Fruit fly (Drosophila melanogaster): ENCODE measurements around the gene Neb-cGP.

The Neb-cGP gene

DNA sequence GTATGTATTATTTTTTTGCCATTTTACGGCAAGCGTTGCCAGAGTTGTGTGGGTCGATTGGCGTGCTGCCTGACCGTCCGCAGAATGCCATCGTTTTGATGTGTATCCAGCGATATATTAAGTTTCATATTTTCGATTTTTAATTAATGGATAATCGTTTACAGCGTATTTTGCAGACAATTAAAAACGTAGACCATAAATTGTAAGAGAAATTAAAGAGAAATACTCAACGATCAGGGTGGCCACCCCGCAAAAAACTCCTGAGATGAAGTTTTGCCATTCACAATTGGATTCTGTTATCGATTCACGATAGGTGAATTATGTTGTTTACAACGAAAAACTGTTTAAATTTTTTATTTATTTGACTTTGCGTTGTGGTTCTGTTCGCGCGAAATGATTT, 14.1 kb downstream of the Neb-cGP start, which contains the start of gene nocte (continued):
- peak; percentile 36 for TF ChIP-seq gro (GFP tag; optimal IDR thresholded peaks at IDR 0.05)
- TF ChIP-seq CG2116 (GFP tag; optimal IDR thresholded peaks at IDR 0.05) = peak; percentile 88
- TF ChIP-seq dpn (GFP tag; optimal IDR thresholded peaks at IDR 0.05) = peak; percentile 5 to 11
- 0 out of 2 replicates have a peak, but pooled peaks have one; percentile 22 for TF ChIP-seq CG6689 (GFP tag; IDR thresholded peaks at IDR 0.05)
- no peak for TF ChIP-seq CG8359 (GFP tag; optimal IDR thresholded peaks at IDR 0.05; ENCODE audit: borderline replicate concordance)
- peak; percentile 20 for TF ChIP-seq CG12391 (tag; optimal IDR thresholded peaks at IDR 0.05)
- TF ChIP-seq CG8290 (GFP tag; optimal IDR thresholded peaks at IDR 0.05) = no peak
- peak in 1 of 2 experiments; percentile 4 for TF ChIP-seq CG8290 (tag; optimal IDR thresholded peaks at IDR 0.05)
- no peak for TF ChIP-seq Rfx (GFP tag; IDR thresholded peaks at IDR 0.05)
- TF ChIP-seq Meics (GFP tag; optimal IDR thresholded peaks at IDR 0.05) = no peak
- peak; percentile 37; the same call in 1 of the 3 replicates for TF ChIP-seq CG14860 (GFP tag; IDR thresholded peaks at IDR 0.05; ENCODE audit: partially characterized antibody)
- peak; percentile 27 for TF ChIP-seq CG9797 (GFP tag; optimal IDR thresholded peaks at IDR 0.05)
- peak; percentile 36 for TF ChIP-seq Hsf (GFP tag; optimal IDR thresholded peaks at IDR 0.05)
- 0 out of 3 replicates have a peak, but pooled peaks have one; percentile 46 for TF ChIP-seq HLH4C (GFP tag; IDR thresholded peaks at IDR 0.05; ENCODE audit: partially characterized antibody)
- TF ChIP-seq MESR4 (GFP tag; optimal IDR thresholded peaks at IDR 0.05) = peak; percentile 8
- TF ChIP-seq unc-4 (GFP tag; IDR thresholded peaks at IDR 0.05; ENCODE audit: partially characterized antibody) = peak; percentile 48; the same call in 1 of the 2 replicates
- no peak for TF ChIP-seq CG17385 (GFP tag; optimal IDR thresholded peaks at IDR 0.05)
- peak; percentile 67; the same call in 2 of the 3 replicates for TF ChIP-seq CG16813 (GFP tag; IDR thresholded peaks at IDR 0.05; ENCODE audit: partially characterized antibody)
- TF ChIP-seq Sry-δ (GFP tag; optimal IDR thresholded peaks at IDR 0.05) = peak; percentile 66
- TF ChIP-seq CG12236 (GFP tag; optimal IDR thresholded peaks at IDR 0.05) = no peak
- peak; percentile 67 for TF ChIP-seq stwl (tag; optimal IDR thresholded peaks at IDR 0.05)
- TF ChIP-seq Dek (tag; optimal IDR thresholded peaks at IDR 0.05) = no peak
- peak; percentile 62 for TF ChIP-seq Scr (GFP tag; IDR thresholded peaks at IDR 0.05; ENCODE audit: partially characterized antibody)
- no peak for TF ChIP-seq toy (GFP tag; IDR thresholded peaks at IDR 0.05)
- TF ChIP-seq gt (GFP tag; IDR thresholded peaks at IDR 0.05) = 0 out of 2 replicates have a peak, but pooled peaks have one; percentile 8

DNA sequence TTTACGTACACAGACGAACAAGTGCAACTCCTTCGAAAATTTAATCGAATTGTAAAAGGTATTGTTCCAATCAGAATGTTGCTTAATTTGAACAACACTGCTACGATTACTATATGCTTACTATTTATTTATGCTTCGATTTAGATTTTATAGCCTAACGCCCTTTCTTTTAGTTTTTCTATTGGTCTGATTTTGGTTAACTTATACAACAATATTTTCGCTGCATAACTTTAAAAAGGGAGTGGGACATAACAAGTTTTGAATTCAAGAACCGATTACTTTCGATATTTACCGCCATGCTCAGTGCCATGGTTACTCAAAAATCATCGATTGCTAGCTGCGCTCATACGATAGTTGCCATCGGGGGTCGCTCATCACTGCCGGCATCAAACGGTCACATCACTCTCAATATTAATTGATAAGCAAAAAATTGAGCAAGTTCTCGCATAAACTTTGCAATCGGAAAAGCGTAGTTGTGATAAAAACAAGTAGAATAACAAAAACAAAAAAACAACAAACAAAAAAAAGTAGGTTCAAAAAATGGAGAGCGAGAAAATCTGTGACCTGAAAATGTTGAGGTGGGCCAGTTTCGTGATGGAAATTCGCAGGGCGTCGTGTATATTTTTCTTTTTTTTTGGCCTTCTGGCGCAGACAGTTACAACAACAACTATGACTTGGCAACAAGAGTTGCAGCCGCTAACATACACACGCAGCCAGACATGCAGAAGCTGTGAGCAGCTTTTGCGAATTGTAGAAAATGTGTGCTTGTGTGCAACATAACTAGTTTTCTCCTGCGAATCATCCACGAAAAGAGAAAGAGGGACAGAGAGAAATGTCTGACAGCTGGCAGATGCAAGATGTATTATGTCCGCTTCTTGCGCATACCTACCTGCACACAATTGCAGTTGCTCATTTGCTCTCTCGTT, 18.2 kb downstream of the Neb-cGP start, which contains the start of the genes CG2887 and PPP4R2r:
CG2887 (minus strand) TSS at position 51 of the 926 bp plus-strand sequence.
PPP4R2r (plus strand) TSS at position 396 of the 926 bp plus-strand sequence.
- TF ChIP-seq kay (GFP tag; optimal IDR thresholded peaks at IDR 0.05) (no peak), zen2 (GFP tag; IDR thresholded peaks at IDR 0.05; ENCODE audit: partially characterized antibody) (peak; percentile 92), Myb (GFP tag; optimal IDR thresholded peaks at IDR 0.05) (peak; percentile 58), ci (GFP tag; IDR thresholded peaks at IDR 0.05) (0 out of 3 replicates have a peak, but pooled peaks have one; percentile 6), sc (optimal IDR thresholded peaks at IDR 0.05) (no peak), sc (GFP tag; optimal IDR thresholded peaks at IDR 0.05) (no peak), prd (optimal IDR thresholded peaks at IDR 0.05) (no peak), prd (GFP tag; IDR thresholded peaks at IDR 0.05) (no peak), CG9727 (GFP tag; optimal IDR thresholded peaks at IDR 0.05) (peak; percentile 19), tap (tag; optimal IDR thresholded peaks at IDR 0.05) (no peak), otp (GFP tag; IDR thresholded peaks at IDR 0.05) (no peak), CG12299 (tag; optimal IDR thresholded peaks at IDR 0.05) (no peak), sisA (GFP tag; IDR thresholded peaks at IDR 0.05) (no peak), disco-r (GFP tag; optimal IDR thresholded peaks at IDR 0.05) (no peak), CG2129 (GFP tag; IDR thresholded peaks at IDR 0.05; ENCODE audit: partially characterized antibody) (peak; percentile 49), twi (tag; optimal IDR thresholded peaks at IDR 0.05) (no peak), HLHmδ (GFP tag; optimal IDR thresholded peaks at IDR 0.05) (no peak), B-H1 (GFP tag; IDR thresholded peaks at IDR 0.05) (no peak), Chrac-16 (GFP tag; optimal IDR thresholded peaks at IDR 0.05) (no peak), NfI (GFP tag; optimal IDR thresholded peaks at IDR 0.05) (no peak), CG6791 (GFP tag; IDR thresholded peaks at IDR 0.05; ENCODE audit: partially characterized antibody) (peak; percentile 94), ERR (GFP tag; optimal IDR thresholded peaks at IDR 0.05) (no peak), Usf (GFP tag; optimal IDR thresholded peaks at IDR 0.05) (no peak), bcd (GFP tag; optimal IDR thresholded peaks at IDR 0.05) (no peak)
